Fruit fly (Drosophila melanogaster): ENCODE data around the gene CG13004.

dm6 chrX:16805768-16806167 lies 29.6 kb downstream of the CG13004 start, which contains the start of gene ppk28:
- TF ChIP-seq CG8478 (optimal IDR thresholded peaks at IDR 0.05) (no peak), CTCF (optimal IDR thresholded peaks at IDR 0.05) (no peak)
